In genomic region chr2L:4310028-4310658, dm6 we compare ENCODE assay signal across 4 fruit fly cellular contexts.
TF ChIP-seq lines count a peak whose summit lies in the region.

No protein-coding gene starts in this region.

- no peak for TF ChIP-seq CTCF in whole organism, embryonic (GFP tag; optimal IDR thresholded peaks at IDR 0.05; lab: Kevin White, UChicago)

TF ChIP-seq in whole organism, adult, 20 proteins besides CTCF, POLR2A, EP300 and RAD21:
- peak; percentile 31 for TF ChIP-seq CG14711 (tag; optimal IDR thresholded peaks at IDR 0.05; lab: Kevin White, UChicago)
- no peak for TF ChIP-seq Crg-1 (GFP tag; optimal IDR thresholded peaks at IDR 0.05; lab: Kevin White, UChicago)
- TF ChIP-seq CG7101 (tag; optimal IDR thresholded peaks at IDR 0.05; lab: Kevin White, UChicago), result no peak
- TF ChIP-seq cnc (optimal IDR thresholded peaks at IDR 0.05; lab: Kevin White, UChicago), result no peak
- peak; percentile 31 for TF ChIP-seq pad (GFP tag; optimal IDR thresholded peaks at IDR 0.05; lab: Kevin White, UChicago)

TF ChIP-seq in whole organism, embryonic, 481 proteins besides CTCF, POLR2A, EP300 and RAD21:
- TF ChIP-seq Eip74EF (GFP tag; optimal IDR thresholded peaks at IDR 0.05; lab: Kevin White, UChicago) (no peak), gt (GFP tag; IDR thresholded peaks at IDR 0.05; lab: Robert Waterston, UW) (0 out of 2 replicates have a peak, but pooled peaks have one; percentile 8), Hmx (GFP tag; optimal IDR thresholded peaks at IDR 0.05; lab: Kevin White, UChicago) (no peak), NC2β (GFP tag; optimal IDR thresholded peaks at IDR 0.05; lab: Kevin White, UChicago) (no peak), Drgx (GFP tag; IDR thresholded peaks at IDR 0.05; lab: Robert Waterston, UW) (no peak), CG1529 (GFP tag; optimal IDR thresholded peaks at IDR 0.05; lab: Kevin White, UChicago) (no peak), CG2116 (GFP tag; optimal IDR thresholded peaks at IDR 0.05; lab: Kevin White, UChicago) (peak; percentile 10), Lhr (GFP tag; optimal IDR thresholded peaks at IDR 0.05; lab: Kevin White, UChicago) (no peak), sob (GFP tag; IDR thresholded peaks at IDR 0.05; lab: Robert Waterston, UW) (0 out of 2 replicates have a peak, but pooled peaks have one; percentile 21), row (GFP tag; IDR thresholded peaks at IDR 0.05; lab: Robert Waterston, UW) (peak; percentile 26; the same call in 1 of the 3 replicates), CG6272 (GFP tag; IDR thresholded peaks at IDR 0.05; lab: Robert Waterston, UW) (no peak), abd-A (tag; optimal IDR thresholded peaks at IDR 0.05; lab: Kevin White, UChicago) (peak; percentile 91), CG15479 (GFP tag; optimal IDR thresholded peaks at IDR 0.05; lab: Kevin White, UChicago) (no peak), fu2 (GFP tag; optimal IDR thresholded peaks at IDR 0.05; lab: Kevin White, UChicago) (no peak), croc (GFP tag; conservative IDR thresholded peaks at IDR 0.05; lab: Robert Waterston, UW) (no peak), E2f2 (GFP tag; IDR thresholded peaks at IDR 0.05; lab: Robert Waterston, UW) (no peak), aop (GFP tag; IDR thresholded peaks at IDR 0.05; lab: Robert Waterston, UW) (no peak), CG6654 (GFP tag; optimal IDR thresholded peaks at IDR 0.05; lab: Kevin White, UChicago) (no peak), ewg (GFP tag; optimal IDR thresholded peaks at IDR 0.05; lab: Kevin White, UChicago) (peak; percentile 74), chinmo (GFP tag; IDR thresholded peaks at IDR 0.05; lab: Robert Waterston, UW; ENCODE audit: partially characterized antibody) (0 out of 4 replicates have a peak, but pooled peaks have one; percentile 20), cg (GFP tag; optimal IDR thresholded peaks at IDR 0.05; lab: Kevin White, UChicago) (peak; percentile 39), CG17361 (GFP tag; IDR thresholded peaks at IDR 0.05; lab: Robert Waterston, UW) (no peak), CG7928 (GFP tag; optimal IDR thresholded peaks at IDR 0.05; lab: Kevin White, UChicago) (peak; percentile 23), Stat92E (GFP tag; optimal IDR thresholded peaks at IDR 0.05; lab: Kevin White, UChicago) (no peak)

TF ChIP-seq in whole organism, prepupa, 60 proteins besides CTCF, POLR2A, EP300 and RAD21:
- TF ChIP-seq Ets21C (GFP tag; optimal IDR thresholded peaks at IDR 0.05; lab: Kevin White, UChicago) (no peak), svp (GFP tag; lab: Kevin White, UChicago) (peak; percentile 3), Gug (GFP tag; IDR thresholded peaks at IDR 0.05; lab: Robert Waterston, UW) (no peak), dsx (GFP tag; optimal IDR thresholded peaks at IDR 0.05; lab: Kevin White, UChicago; ENCODE audit: poor library complexity, severe bottlenecking) (no peak), spab (GFP tag; optimal IDR thresholded peaks at IDR 0.05; lab: Kevin White, UChicago) (no peak), CG6808 (GFP tag; optimal IDR thresholded peaks at IDR 0.05; lab: Kevin White, UChicago) (no peak)

TF ChIP-seq in whole organism, wandering third instar larva, 38 proteins besides CTCF, POLR2A, EP300 and RAD21:
- peak; percentile 89 for TF ChIP-seq Dfd (GFP tag; optimal IDR thresholded peaks at IDR 0.05; lab: Kevin White, UChicago)
- TF ChIP-seq rgr (GFP tag; optimal IDR thresholded peaks at IDR 0.05; lab: Kevin White, UChicago), result no peak
